Worm (Caenorhabditis elegans): ENCODE data around the gene T05A7.3.

DNA sequence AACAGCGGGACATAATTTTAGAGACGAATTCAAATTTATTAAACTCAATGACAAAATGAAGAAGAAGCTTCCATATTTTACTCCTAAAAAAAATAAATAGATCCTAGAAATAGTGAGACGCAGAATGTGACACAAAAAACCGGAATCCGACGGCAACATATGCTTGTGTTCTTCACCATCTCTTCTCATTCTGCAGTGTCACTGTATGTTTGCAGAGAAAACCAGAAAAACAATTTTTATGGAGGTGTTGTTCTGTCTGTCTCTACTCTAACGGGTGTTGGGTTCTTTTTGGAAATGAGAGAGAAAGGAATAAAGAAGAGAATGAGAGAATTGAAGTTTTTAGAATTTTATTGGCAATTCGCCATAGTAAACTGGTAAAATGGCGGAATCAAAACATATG lies 36.7 kb upstream of the T05A7.3 start:
- TF ChIP-seq gei-8 (GFP tag; optimal IDR thresholded peaks at IDR 0.05) (no peak), zag-1 (tag; optimal IDR thresholded peaks at IDR 0.05) (no peak), unc-62 (GFP tag; optimal IDR thresholded peaks at IDR 0.05 in 1 of 2) (no peak), unc-62 (tag; optimal IDR thresholded peaks at IDR 0.05) (no peak), ztf-11 (tag; optimal IDR thresholded peaks at IDR 0.05) (no peak), fos-1 (tag; optimal IDR thresholded peaks at IDR 0.05) (no peak), hif-1 (tag; optimal IDR thresholded peaks at IDR 0.05) (no peak), ZK546.5 (tag; optimal IDR thresholded peaks at IDR 0.05) (no peak), nhr-76 (tag; optimal IDR thresholded peaks at IDR 0.05) (no peak), attf-4 (tag; optimal IDR thresholded peaks at IDR 0.05) (no peak), nhr-11 (tag; optimal IDR thresholded peaks at IDR 0.05) (no peak), nhr-10 (tag; optimal IDR thresholded peaks at IDR 0.05) (no peak), jun-1 (tag; optimal IDR thresholded peaks at IDR 0.05) (no peak), hlh-30 (tag; optimal IDR thresholded peaks at IDR 0.05; ENCODE audit: insufficient read depth) (no peak), ceh-28 (tag; optimal IDR thresholded peaks at IDR 0.05) (no peak)
